Fruit fly (Drosophila melanogaster) whole organism, embryonic: ENCODE measurements around the gene aux.
A peak's percentile ranks its signal among the peaks of the same experiment; 100 is the strongest.

Source experiments
- Bgb ChIP-seq: fragments of 200-800 bp; sonication (Bioruptor generic); IDR thresholded peaks from 2 replicates; pipeline ENCODE4 v1.3.6; 2022; ENCODE audit warnings: missing biosample characterization, missing genetic modification characterization; ENCODE audit not compliant: partially characterized antibody
- CG10366 ChIP-seq: fragments of 200-800 bp; sonication (Bioruptor generic); IDR thresholded peaks from 2 replicates; pipeline ENCODE4 v1.3.6; 2022; ENCODE audit warnings: missing biosample characterization, missing genetic modification characterization
- CG11247 ChIP-seq: fragments of 200-800 bp; sonication (Bioruptor generic); IDR thresholded peaks from 2 replicates; pipeline ENCODE4 v1.3.6; 2022; ENCODE audit warnings: missing biosample characterization, missing genetic modification characterization
- CG12155 ChIP-seq: fragments of 200-800 bp; sonication (Bioruptor generic); optimal IDR thresholded peaks from 3 replicates; lab custom pipeline; 2016; ENCODE audit warnings: missing biosample characterization, missing genetic modification characterization
- CG12299 ChIP-seq: fragments of 200-800 bp; sonication (Bioruptor generic); optimal IDR thresholded peaks from 2 replicates; lab custom pipeline; 2018; ENCODE audit warnings: missing biosample characterization, mild to moderate bottlenecking, missing genetic modification characterization
- CG14050 ChIP-seq: fragments of 200-800 bp; sonication (Bioruptor generic); IDR thresholded peaks from 3 replicates; pipeline ENCODE4 v1.3.6; 2022; ENCODE audit warnings: missing biosample characterization, missing genetic modification characterization
- CG15269 ChIP-seq: fragments of 200-800 bp; sonication (Bioruptor generic); optimal IDR thresholded peaks from 2 replicates; lab custom pipeline; 2018; ENCODE audit warnings: missing biosample characterization, mild to moderate bottlenecking, missing genetic modification characterization, moderate library complexity
- CG1602 ChIP-seq: fragments of 200-800 bp; sonication (Bioruptor generic); optimal IDR thresholded peaks from 3 replicates; lab custom pipeline; 2016; ENCODE audit warnings: missing biosample characterization, missing genetic modification characterization
- CG1603 ChIP-seq: fragments of 200-800 bp; sonication (Bioruptor generic); optimal IDR thresholded peaks from 2 replicates; lab custom pipeline; 2019; ENCODE audit warnings: missing biosample characterization, mild to moderate bottlenecking, missing genetic modification characterization, moderate library complexity
- CG17361 ChIP-seq: fragments of 200-800 bp; sonication (Bioruptor generic); IDR thresholded peaks from 3 replicates; pipeline ENCODE4 v1.3.6; 2022; ENCODE audit warnings: missing biosample characterization, missing genetic modification characterization
- CG17802 ChIP-seq: fragments of 200-800 bp; sonication (Bioruptor generic); optimal IDR thresholded peaks from 2 replicates; lab custom pipeline; 2018; ENCODE audit warnings: missing biosample characterization, mild to moderate bottlenecking, missing genetic modification characterization, moderate library complexity
- CG31224 ChIP-seq: fragments of 200-800 bp; sonication (Bioruptor generic); IDR thresholded peaks from 2 replicates; pipeline ENCODE4 v1.3.6; 2022; ENCODE audit warnings: missing biosample characterization, missing genetic modification characterization
- CG34422 ChIP-seq: fragments of 200-800 bp; sonication (Bioruptor generic); IDR thresholded peaks from 3 replicates; pipeline ENCODE4 v1.3.6; 2022; ENCODE audit warnings: missing biosample characterization, missing genetic modification characterization
- CG5180 ChIP-seq: fragments of 200-800 bp; sonication (Bioruptor generic); optimal IDR thresholded peaks from 3 replicates; lab custom pipeline; 2017; ENCODE audit warnings: missing biosample characterization, missing genetic modification characterization, mild to moderate bottlenecking, moderate library complexity, missing genetic modification reagents
- CG7839 ChIP-seq: fragments of 200-800 bp; sonication (Bioruptor generic); optimal IDR thresholded peaks from 3 replicates; lab custom pipeline; 2018; ENCODE audit warnings: missing biosample characterization, mild to moderate bottlenecking, missing genetic modification characterization, moderate library complexity
- CG8089 ChIP-seq: fragments of 200-800 bp; sonication (Bioruptor generic); optimal IDR thresholded peaks from 3 replicates; lab custom pipeline; 2016; ENCODE audit warnings: missing biosample characterization, missing genetic modification characterization
- CTCF ChIP-seq: fragments of 200-800 bp; sonication (Bioruptor generic); optimal IDR thresholded peaks from 2 replicates; lab custom pipeline; 2017; ENCODE audit warnings: missing biosample characterization, mild to moderate bottlenecking, missing genetic modification characterization, moderate library complexity
- Camta ChIP-seq: fragments of 200-800 bp; sonication (Bioruptor generic); optimal IDR thresholded peaks from 2 replicates; lab custom pipeline; 2016; ENCODE audit warnings: missing biosample characterization, missing genetic modification characterization
- D19B ChIP-seq: fragments of 200-800 bp; sonication (Bioruptor generic); optimal IDR thresholded peaks from 2 replicates; lab custom pipeline; 2017; ENCODE audit warnings: missing biosample characterization, mild to moderate bottlenecking, missing genetic modification characterization
- Dad ChIP-seq: fragments of 200-800 bp; sonication (Bioruptor generic); optimal IDR thresholded peaks from 3 replicates; lab custom pipeline; 2016; ENCODE audit warnings: missing biosample characterization, missing genetic modification characterization
- Elba2 ChIP-seq: fragments of 200-800 bp; sonication (Bioruptor generic); optimal IDR thresholded peaks from 3 replicates; lab custom pipeline; 2016; ENCODE audit warnings: missing biosample characterization, missing genetic modification characterization
- Hmr ChIP-seq: fragments of 200-800 bp; sonication (Bioruptor generic); optimal IDR thresholded peaks from 3 replicates; lab custom pipeline; 2017; ENCODE audit warnings: mild to moderate bottlenecking, missing biosample characterization, missing genetic modification reagents, missing genetic modification characterization
- Hr3 ChIP-seq: fragments of 200-800 bp; sonication (Bioruptor generic); optimal IDR thresholded peaks from 3 replicates; lab custom pipeline; 2016; ENCODE audit warnings: missing biosample characterization, missing genetic modification characterization
- Hr78 ChIP-seq, 2 experiments: fragments of 200-800 bp in 1 of 2; fragments of >200 bp in 1 of 2; sonication (Bioruptor generic) in 1 of 2; optimal IDR thresholded peaks; 2 replicates each; lab custom pipeline; 2017 to 2019; ENCODE audit warnings: missing biosample characterization in 2 of 2, missing genetic modification characterization in 2 of 2, mild to moderate bottlenecking in 1 of 2, moderate library complexity in 1 of 2
- NK7.1 ChIP-seq: fragments of 200-800 bp; sonication (Bioruptor generic); optimal IDR thresholded peaks from 3 replicates; lab custom pipeline; 2016; ENCODE audit warnings: missing biosample characterization, missing genetic modification characterization
- Nf-YC ChIP-seq: fragments of 200-800 bp; optimal IDR thresholded peaks from 3 replicates; lab custom pipeline; 2019; ENCODE audit warnings: missing biosample characterization, mild to moderate bottlenecking, missing genetic modification characterization, moderate library complexity
- Ptx1 ChIP-seq: fragments of 200-800 bp; sonication (Bioruptor generic); IDR thresholded peaks from 2 replicates; pipeline ENCODE4 v1.3.6; 2022; ENCODE audit warnings: missing biosample characterization, missing genetic modification characterization
- Rx ChIP-seq: fragments of 200-800 bp; sonication (Bioruptor generic); IDR thresholded peaks from 2 replicates; pipeline ENCODE4 v1.3.6; 2022; ENCODE audit warnings: missing biosample characterization, missing genetic modification characterization
- Tbp ChIP-seq: fragments of >200 bp; optimal IDR thresholded peaks from 2 replicates; lab custom pipeline; 2018; ENCODE audit warnings: missing biosample characterization, missing genetic modification characterization
- bcd ChIP-seq: fragments of 200-800 bp; sonication (Bioruptor generic); optimal IDR thresholded peaks from 2 replicates; lab custom pipeline; 2017; ENCODE audit warnings: missing biosample characterization, mild to moderate bottlenecking, missing genetic modification characterization
- btn ChIP-seq: fragments of 200-800 bp; sonication (Bioruptor generic); optimal IDR thresholded peaks from 2 replicates; lab custom pipeline; 2016; ENCODE audit warnings: missing biosample characterization, missing genetic modification characterization
- croc ChIP-seq: fragments of 200-800 bp; sonication (Bioruptor generic); conservative IDR thresholded peaks from 3 replicates; pipeline ENCODE4 v1.3.6; 2022; ENCODE audit warnings: missing biosample characterization, missing genetic modification characterization
- crol ChIP-seq: fragments of 200-800 bp; sonication (Bioruptor generic); IDR thresholded peaks from 2 replicates; pipeline ENCODE4 v1.3.6; 2022; ENCODE audit warnings: missing biosample characterization, missing genetic modification characterization
- crp ChIP-seq, 2 experiments: fragments of 200-800 bp; sonication (Bioruptor generic); optimal IDR thresholded peaks; 2 replicates in 1 of 2; 3 replicates in 1 of 2; lab custom pipeline; 2017; ENCODE audit warnings: missing biosample characterization in 2 of 2, missing genetic modification characterization in 2 of 2, mild to moderate bottlenecking in 1 of 2, moderate library complexity in 1 of 2
- danr ChIP-seq: fragments of 200-800 bp; sonication (Bioruptor generic); IDR thresholded peaks from 2 replicates; pipeline ENCODE4 v1.3.6; 2022; ENCODE audit warnings: missing biosample characterization, missing genetic modification characterization
- dimm ChIP-seq: fragments of 200-800 bp; sonication (Bioruptor generic); IDR thresholded peaks from 2 replicates; pipeline ENCODE4 v1.3.6; 2022; ENCODE audit warnings: missing biosample characterization, missing genetic modification characterization
- emc ChIP-seq: fragments of 200-800 bp; sonication (Bioruptor generic); optimal IDR thresholded peaks from 2 replicates; lab custom pipeline; 2016; ENCODE audit warnings: missing biosample characterization, missing genetic modification characterization
- fru ChIP-seq: fragments of >200 bp; optimal IDR thresholded peaks from 2 replicates; lab custom pipeline; 2017
- gfzf ChIP-seq: fragments of 200-800 bp; sonication (Bioruptor generic); optimal IDR thresholded peaks from 2 replicates; lab custom pipeline; 2016; ENCODE audit warnings: missing biosample characterization, mild to moderate bottlenecking, missing genetic modification characterization, moderate library complexity
- inv ChIP-seq: fragments of 200-800 bp; sonication (Bioruptor generic); IDR thresholded peaks from 2 replicates; pipeline ENCODE4 v1.3.6; 2022; ENCODE audit warnings: missing biosample characterization, missing genetic modification characterization; ENCODE audit not compliant: partially characterized antibody
- lilli ChIP-seq: fragments of 200-800 bp; sonication (Bioruptor generic); optimal IDR thresholded peaks from 3 replicates; lab custom pipeline; 2016; ENCODE audit warnings: missing biosample characterization, missing genetic modification characterization
- nerfin-1 ChIP-seq: fragments of 200-800 bp; sonication (Bioruptor generic); optimal IDR thresholded peaks from 3 replicates; lab custom pipeline; 2019; ENCODE audit warnings: missing biosample characterization, mild to moderate bottlenecking, missing genetic modification characterization, moderate library complexity
- org-1 ChIP-seq: fragments of 200-800 bp; sonication (Bioruptor generic); optimal IDR thresholded peaks from 2 replicates; lab custom pipeline; 2017; ENCODE audit warnings: missing biosample characterization, missing genetic modification characterization
- otp ChIP-seq: fragments of 200-800 bp; sonication (Bioruptor generic); IDR thresholded peaks from 3 replicates; pipeline ENCODE4, ENCODE4 v1.3.6; 2022; ENCODE audit warnings: missing biosample characterization, missing genetic modification characterization
- p53 ChIP-seq: fragments of 200-800 bp; sonication (Bioruptor generic); optimal IDR thresholded peaks from 2 replicates; lab custom pipeline; 2016; ENCODE audit warnings: missing biosample characterization, missing genetic modification characterization
- row ChIP-seq: fragments of 200-800 bp; sonication (Bioruptor generic); IDR thresholded peaks from 3 replicates; pipeline ENCODE4 v1.3.6; 2022; ENCODE audit warnings: missing biosample characterization, missing genetic modification characterization
- schlank ChIP-seq: fragments of 200-800 bp; sonication (Bioruptor generic); optimal IDR thresholded peaks from 2 replicates; lab custom pipeline; 2018; ENCODE audit warnings: missing biosample characterization, mild to moderate bottlenecking, missing genetic modification characterization
- scrt ChIP-seq: fragments of 200-800 bp; sonication (Bioruptor generic); optimal IDR thresholded peaks from 2 replicates; lab custom pipeline; 2018; ENCODE audit warnings: missing biosample characterization, mild to moderate bottlenecking, missing genetic modification characterization, moderate library complexity
- sim ChIP-seq: fragments of 200-800 bp; sonication (Bioruptor generic); IDR thresholded peaks from 2 replicates; pipeline ENCODE4 v1.3.6; 2022; ENCODE audit warnings: missing biosample characterization, missing genetic modification characterization
- stc ChIP-seq: fragments of 200-800 bp; sonication (Bioruptor generic); IDR thresholded peaks from 2 replicates; pipeline ENCODE4 v1.3.6; 2022; ENCODE audit warnings: missing biosample characterization, missing genetic modification characterization
- tin ChIP-seq: fragments of 200-800 bp; sonication (Bioruptor generic); optimal IDR thresholded peaks from 3 replicates; lab custom pipeline; 2016; ENCODE audit warnings: missing biosample characterization, missing genetic modification characterization
- z ChIP-seq: fragments of 200-800 bp; sonication (Bioruptor generic); IDR thresholded peaks from 3 replicates; pipeline ENCODE4 v1.3.6; 2022; ENCODE audit warnings: missing biosample characterization, missing genetic modification characterization

Gene aux

dm6 chr3R:4214038-4214437, 2.5 kb downstream of the aux start (continued):
- peak; percentile 77 for TF ChIP-seq CG8089 (GFP tag; lab: Kevin White, UChicago)
- TF ChIP-seq fru (lab: Kevin White, UChicago), result no peak
- TF ChIP-seq CG12155 (GFP tag; lab: Kevin White, UChicago), result peak; percentile 48
- TF ChIP-seq croc (GFP tag; lab: Robert Waterston, UW), result peak; percentile 74
- 0 out of 2 replicates have a peak, but pooled peaks have one; percentile 34 for TF ChIP-seq sim (GFP tag; lab: Robert Waterston, UW)
- TF ChIP-seq tin, result peak; percentile 86
- no peak for TF ChIP-seq inv (GFP tag; lab: Robert Waterston, UW)
- no peak for TF ChIP-seq Bgb (GFP tag; lab: Robert Waterston, UW)
- peak; percentile 84 for TF ChIP-seq CG7839 (tag; lab: Kevin White, UChicago)
- TF ChIP-seq NK7.1 (GFP tag; lab: Kevin White, UChicago), result peak; percentile 47
- peak; percentile 91 for TF ChIP-seq CG10366 (GFP tag; lab: Robert Waterston, UW)
- peak; percentile 69 for TF ChIP-seq btn (GFP tag; lab: Kevin White, UChicago)
- peak; percentile 57 for TF ChIP-seq nerfin-1 (tag; lab: Kevin White, UChicago)
- TF ChIP-seq CG1602, result peak; percentile 65
- peak; percentile 76 for TF ChIP-seq bcd (GFP tag; lab: Kevin White, UChicago)
- peak; percentile 60 for TF ChIP-seq Camta (GFP tag; lab: Kevin White, UChicago)
- TF ChIP-seq Tbp, result no peak
- TF ChIP-seq danr (GFP tag; lab: Robert Waterston, UW), result peak; percentile 73
- peak; percentile 31 for TF ChIP-seq CTCF (GFP tag; lab: Kevin White, UChicago)
- TF ChIP-seq Hr78 (GFP tag; optimal IDR thresholded peaks at IDR 0.05; lab: Kevin White, UChicago), result peak in 1 of 2 experiments; percentile 78
- 0 out of 3 replicates have a peak, but pooled peaks have one; percentile 51 for TF ChIP-seq z (GFP tag; lab: Robert Waterston, UW)
- peak; percentile 92 for TF ChIP-seq CG1603 (tag; lab: Kevin White, UChicago)
- peak in 1 of 2 experiments; percentile 25 for TF ChIP-seq crp (GFP tag; optimal IDR thresholded peaks at IDR 0.05; lab: Kevin White, UChicago)
- no peak for TF ChIP-seq gfzf (GFP tag; lab: Kevin White, UChicago)
- peak; percentile 84 for TF ChIP-seq row (GFP tag; lab: Robert Waterston, UW)
- TF ChIP-seq D19B (GFP tag; lab: Kevin White, UChicago), result no peak
- TF ChIP-seq Ptx1 (GFP tag; lab: Robert Waterston, UW), result peak; percentile 94
- no peak for TF ChIP-seq CG12299 (tag; lab: Kevin White, UChicago)
- TF ChIP-seq CG31224 (GFP tag; lab: Robert Waterston, UW), result peak; percentile 75
- TF ChIP-seq stc (GFP tag; lab: Robert Waterston, UW), result peak; percentile 88
- peak; percentile 63 for TF ChIP-seq org-1 (GFP tag; lab: Kevin White, UChicago)
- no peak for TF ChIP-seq crol (GFP tag; lab: Robert Waterston, UW)
- TF ChIP-seq CG15269, result peak; percentile 84
- TF ChIP-seq schlank, result peak; percentile 22
- TF ChIP-seq CG34422 (GFP tag; lab: Robert Waterston, UW), result peak; percentile 90
- TF ChIP-seq emc, result peak; percentile 29
- TF ChIP-seq CG17802, result peak; percentile 45
- peak; percentile 68; the same call in 1 of the 3 replicates for TF ChIP-seq CG17361 (GFP tag; lab: Robert Waterston, UW)
- TF ChIP-seq dimm, result peak; percentile 77
- peak; percentile 70 for TF ChIP-seq Hr3 (GFP tag; lab: Kevin White, UChicago)
- TF ChIP-seq Hmr (GFP tag; lab: Kevin White, UChicago), result peak; percentile 62
- TF ChIP-seq otp (GFP tag; lab: Robert Waterston, UW), result peak; percentile 83
- peak; percentile 77 for TF ChIP-seq CG14050 (GFP tag; lab: Robert Waterston, UW)
- TF ChIP-seq CG5180 (GFP tag; lab: Kevin White, UChicago), result peak; percentile 68
- peak; percentile 27 for TF ChIP-seq Nf-YC (tag; lab: Kevin White, UChicago)
- TF ChIP-seq Rx (GFP tag; lab: Robert Waterston, UW), result peak; percentile 90
- TF ChIP-seq Elba2 (GFP tag; lab: Kevin White, UChicago), result no peak
- peak; percentile 22 for TF ChIP-seq scrt
- TF ChIP-seq p53 (GFP tag; lab: Kevin White, UChicago), result peak; percentile 34
- TF ChIP-seq lilli (GFP tag; lab: Kevin White, UChicago), result peak; percentile 59
- peak; percentile 72 for TF ChIP-seq Dad
- peak; percentile 83 for TF ChIP-seq CG11247 (GFP tag; lab: Robert Waterston, UW)
